Worm (Caenorhabditis elegans) whole organism, midembryonic: ENCODE data around the gene C23H5.11.
"Not testable (repeated sequence)": the region's sequence is repeated elsewhere in the genome, so short reads cannot be mapped to it uniquely, and the experiment has no call there.

Experiments
- T22C8.4 ChIP-seq: fragments of 200-800 bp; sonication (Bioruptor generic); IDR thresholded peaks from 2 replicates; pipeline ENCODE4 v1.3.6; 2022; ENCODE audit warnings: missing genetic modification characterization, missing compliant biosample characterization
- cog-1 ChIP-seq: sonication (generic microtip); optimal IDR thresholded peaks from 2 replicates; lab custom pipeline; 2016; ENCODE audit warnings: missing genetic modification characterization, missing compliant biosample characterization
- flt-1 ChIP-seq: fragments of 200-800 bp; sonication (Bioruptor generic); IDR thresholded peaks from 2 replicates; pipeline ENCODE4 v1.3.6; 2022; ENCODE audit warnings: missing genetic modification characterization, missing compliant biosample characterization
- klf-2 ChIP-seq: fragments of 200-800 bp; sonication (Bioruptor generic); conservative IDR thresholded peaks from 2 replicates; pipeline ENCODE4 v1.3.6; 2022; ENCODE audit warnings: missing genetic modification reagents, missing genetic modification characterization, missing compliant biosample characterization
- med-1 ChIP-seq: sonication (generic microtip); optimal IDR thresholded peaks from 2 replicates; lab custom pipeline; 2017; ENCODE audit warnings: missing genetic modification characterization, mild to moderate bottlenecking, missing compliant biosample characterization, antibody characterized with exemption, missing genetic modification reagents; ENCODE audit not compliant: insufficient read depth
- ref-1 ChIP-seq: fragments of 200-800 bp; sonication (Bioruptor generic); conservative IDR thresholded peaks from 2 replicates; pipeline ENCODE4 v1.3.6; 2022; ENCODE audit warnings: missing genetic modification reagents, missing genetic modification characterization, missing compliant biosample characterization
- tab-1 ChIP-seq: fragments of 200-800 bp; sonication (Bioruptor generic); IDR thresholded peaks from 2 replicates; pipeline ENCODE4 v1.3.6; 2022; ENCODE audit warnings: missing genetic modification characterization, missing compliant biosample characterization
- ztf-23 ChIP-seq: fragments of 200-800 bp; sonication (Bioruptor generic); IDR thresholded peaks from 2 replicates; pipeline ENCODE4 v1.3.6; 2022; ENCODE audit warnings: missing genetic modification reagents, missing genetic modification characterization, missing compliant biosample characterization
- ztf-29 ChIP-seq: fragments of 200-800 bp; sonication (Bioruptor generic); IDR thresholded peaks from 2 replicates; pipeline ENCODE4 v1.3.6; 2022; ENCODE audit warnings: missing genetic modification reagents, missing genetic modification characterization, missing compliant biosample characterization

The C23H5.11 gene

DNA sequence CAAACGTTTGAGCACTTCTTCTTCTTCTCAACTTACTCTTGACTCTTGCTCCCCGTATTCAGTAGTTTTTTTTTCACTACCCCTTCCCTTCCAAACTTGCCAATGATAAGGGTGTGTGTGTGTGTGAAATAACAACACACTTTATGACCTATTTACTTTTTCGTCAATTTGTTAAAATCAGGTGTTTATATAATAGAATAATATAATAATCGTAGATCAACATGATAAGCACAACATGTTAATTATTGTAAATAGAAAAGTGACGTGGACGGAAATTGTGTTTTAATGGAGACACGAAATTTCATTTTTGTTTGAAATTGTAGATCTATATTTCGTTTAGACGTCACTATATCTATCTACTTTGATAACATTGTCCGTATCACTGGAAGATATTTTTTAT, 19.3 kb downstream of the C23H5.11 start:
- no peak for TF ChIP-seq ref-1
- TF ChIP-seq klf-2 (GFP tag; lab: Robert Waterston, UW), result no peak
- TF ChIP-seq med-1 (GFP tag; lab: Kevin White, UChicago), result no peak
- TF ChIP-seq tab-1 (GFP tag; lab: Robert Waterston, UW), result no peak
- no peak for TF ChIP-seq T22C8.4 (GFP tag; lab: Robert Waterston, UW)
- TF ChIP-seq cog-1 (tag; lab: Kevin White, UChicago), result no peak
- no peak for TF ChIP-seq ztf-29
- no peak for TF ChIP-seq ztf-23 (GFP tag; lab: Robert Waterston, UW)
- no peak for TF ChIP-seq flt-1 (GFP tag; lab: Robert Waterston, UW)

DNA sequence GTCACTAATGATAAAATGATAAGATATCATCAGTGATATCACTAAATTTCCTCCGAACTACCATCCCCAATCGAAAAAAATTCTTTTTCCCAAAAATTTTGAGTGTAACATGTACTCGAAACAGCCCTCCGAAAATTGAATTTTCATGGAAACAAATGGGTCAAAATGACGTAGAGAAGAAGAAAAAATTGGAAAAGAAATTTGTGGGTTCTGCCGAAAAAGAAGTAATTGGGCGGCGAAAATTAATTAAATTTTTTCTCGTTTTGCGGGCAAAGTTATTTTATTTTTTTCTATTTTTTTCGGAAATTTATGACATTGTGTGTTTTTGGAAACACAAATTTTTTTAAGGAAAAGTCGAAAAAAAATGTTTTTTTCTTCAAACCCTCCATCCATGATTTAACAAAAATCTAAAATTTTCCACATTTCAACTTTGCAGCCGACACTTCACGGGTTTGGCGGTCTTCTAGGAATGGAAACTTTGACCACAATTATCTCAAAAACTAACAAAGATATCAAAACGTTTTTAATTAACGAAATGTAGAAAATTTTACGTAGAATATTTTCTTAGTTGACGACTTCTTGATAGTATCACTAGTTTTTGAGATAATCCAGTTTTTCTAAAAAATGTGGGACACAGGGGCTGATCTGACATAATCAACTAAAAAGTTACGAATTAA, 22.4 kb downstream of the C23H5.11 start:
- no peak for TF ChIP-seq cog-1 (tag; lab: Kevin White, UChicago)
- no peak for TF ChIP-seq flt-1 (GFP tag; lab: Robert Waterston, UW)

DNA sequence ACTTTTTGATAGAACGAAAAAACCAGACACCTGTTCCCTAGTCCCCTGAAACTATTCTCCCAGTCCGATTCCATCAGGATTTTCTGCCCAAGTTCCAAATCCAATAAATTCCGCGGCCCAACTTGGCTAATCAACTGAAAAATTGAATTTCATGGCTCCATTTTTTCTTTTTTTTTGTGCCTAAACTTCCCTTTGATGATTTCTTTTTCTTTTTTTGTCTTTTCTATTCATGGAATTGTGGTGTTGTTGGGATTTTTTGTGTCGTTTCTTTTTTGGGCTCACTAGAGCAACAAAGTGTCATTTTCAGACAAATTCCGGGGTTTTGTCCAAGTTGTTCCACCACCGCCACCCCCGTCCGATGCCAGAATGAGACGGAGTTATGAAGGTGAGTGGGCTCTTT, 33.8 kb downstream of the C23H5.11 start, which contains the start of gene arrd-26:
Gene arrd-26, plus strand, starts transcription at position 301 of the 400 bp plus-strand sequence.
- TF ChIP-seq ref-1 (no peak), med-1 (GFP tag; lab: Kevin White, UChicago) (no peak), flt-1 (GFP tag; lab: Robert Waterston, UW) (no peak), cog-1 (tag; lab: Kevin White, UChicago) (no peak), T22C8.4 (GFP tag; lab: Robert Waterston, UW) (no peak), ztf-29 (no peak), tab-1 (GFP tag; lab: Robert Waterston, UW) (no peak)

DNA sequence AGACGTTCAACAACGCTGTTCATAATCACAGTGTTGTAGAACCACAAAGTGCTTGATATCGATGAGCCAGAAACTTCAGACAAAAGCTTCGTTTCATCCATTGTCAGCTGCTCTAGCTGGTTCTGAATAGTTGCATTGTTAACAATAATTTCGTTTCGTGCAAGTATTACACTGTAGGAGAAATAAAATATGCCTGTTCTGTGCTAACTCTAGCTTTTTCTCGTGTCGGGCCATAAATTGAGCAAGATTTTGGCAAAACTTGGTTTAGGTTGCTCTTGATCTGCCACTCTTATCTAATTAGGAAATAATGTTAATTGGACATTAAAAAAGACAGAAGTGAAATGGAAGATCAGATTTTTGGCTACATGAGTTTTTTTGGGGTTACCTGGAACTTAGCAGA, 40.7 kb downstream of the C23H5.11 start, which contains the start of gene R05C11.2:
Gene R05C11.2, minus strand, starts transcription at position 101 of the 400 bp plus-strand sequence.
- no peak for TF ChIP-seq med-1 (GFP tag; lab: Kevin White, UChicago)
- TF ChIP-seq cog-1 (tag; lab: Kevin White, UChicago), result no peak

DNA sequence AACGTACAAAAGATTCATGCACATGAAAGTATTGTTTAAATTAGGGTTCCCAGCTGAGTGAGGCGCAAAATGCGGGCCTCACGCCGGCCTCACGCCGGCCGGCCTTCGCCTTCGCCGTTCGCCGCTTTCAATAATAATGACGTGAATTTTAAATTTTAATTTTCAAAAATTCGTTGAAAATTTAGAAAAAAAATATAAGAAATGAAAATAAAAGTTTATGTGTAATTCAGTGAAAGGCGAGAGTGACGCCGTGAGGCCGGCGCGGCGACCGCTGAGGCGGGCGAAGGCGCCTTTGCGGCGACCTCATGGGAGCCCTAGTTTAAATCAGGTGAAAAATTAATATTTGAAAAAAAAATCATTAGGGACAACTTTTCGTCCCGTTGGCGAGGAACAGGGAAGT, 42.2 kb downstream of the C23H5.11 start:
- TF ChIP-seq ztf-23 (GFP tag; lab: Robert Waterston, UW), result no peak
- no peak for TF ChIP-seq ref-1
- no peak for TF ChIP-seq klf-2 (GFP tag; lab: Robert Waterston, UW)
- no peak for TF ChIP-seq med-1 (GFP tag; lab: Kevin White, UChicago)

DNA sequence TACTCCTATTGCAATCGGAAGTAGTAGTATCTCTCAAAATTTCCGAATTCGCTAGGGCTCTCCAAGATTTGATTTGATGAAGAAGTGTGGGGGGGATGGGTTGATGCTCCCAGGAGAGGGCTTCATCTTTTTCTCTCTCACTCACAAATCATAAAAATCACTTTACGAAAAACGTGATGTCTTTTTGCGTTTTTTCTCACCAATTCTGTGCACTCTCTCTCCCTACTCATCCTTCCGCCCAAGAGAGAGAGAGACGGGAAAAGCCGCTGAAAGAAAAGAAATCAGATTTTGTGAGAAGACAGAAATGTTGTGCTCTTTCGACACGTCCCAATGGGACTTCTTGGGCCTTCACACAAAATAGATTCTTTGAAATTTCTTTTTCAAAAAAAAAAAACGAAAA, 46.1 kb downstream of the C23H5.11 start:
- TF ChIP-seq med-1 (GFP tag; lab: Kevin White, UChicago) (no peak), ztf-29 (no peak), T22C8.4 (GFP tag; lab: Robert Waterston, UW) (no peak), ztf-23 (GFP tag; lab: Robert Waterston, UW) (no peak), flt-1 (GFP tag; lab: Robert Waterston, UW) (no peak), klf-2 (GFP tag; lab: Robert Waterston, UW) (no peak), tab-1 (GFP tag; lab: Robert Waterston, UW) (no peak), ref-1 (no peak), cog-1 (tag; lab: Kevin White, UChicago) (no peak)

DNA sequence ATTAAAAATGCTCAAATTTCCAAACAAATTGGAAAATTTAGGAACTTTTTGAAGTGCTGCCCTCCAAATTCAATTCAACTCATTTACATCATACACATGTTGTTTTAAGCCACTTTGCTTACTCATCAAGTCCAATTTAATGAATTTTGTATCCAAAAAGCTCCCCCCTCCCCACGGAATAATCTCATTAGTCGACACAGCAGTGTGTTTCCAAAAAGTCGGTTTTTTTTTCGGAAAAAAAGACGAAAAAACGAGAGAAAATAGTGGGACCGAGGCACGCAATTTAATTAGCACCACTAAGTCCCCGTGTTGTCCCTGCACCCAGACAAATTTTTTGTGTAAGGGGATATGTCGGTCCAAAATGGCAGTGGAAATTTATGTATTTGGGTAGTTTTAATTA, 47.3 kb downstream of the C23H5.11 start:
- TF ChIP-seq T22C8.4 (GFP tag; lab: Robert Waterston, UW) (no peak), tab-1 (GFP tag; lab: Robert Waterston, UW) (no peak), ztf-23 (GFP tag; lab: Robert Waterston, UW) (no peak), med-1 (GFP tag; lab: Kevin White, UChicago) (no peak), klf-2 (GFP tag; lab: Robert Waterston, UW) (no peak), ref-1 (no peak), ztf-29 (no peak), flt-1 (GFP tag; lab: Robert Waterston, UW) (no peak), cog-1 (tag; lab: Kevin White, UChicago) (no peak)

DNA sequence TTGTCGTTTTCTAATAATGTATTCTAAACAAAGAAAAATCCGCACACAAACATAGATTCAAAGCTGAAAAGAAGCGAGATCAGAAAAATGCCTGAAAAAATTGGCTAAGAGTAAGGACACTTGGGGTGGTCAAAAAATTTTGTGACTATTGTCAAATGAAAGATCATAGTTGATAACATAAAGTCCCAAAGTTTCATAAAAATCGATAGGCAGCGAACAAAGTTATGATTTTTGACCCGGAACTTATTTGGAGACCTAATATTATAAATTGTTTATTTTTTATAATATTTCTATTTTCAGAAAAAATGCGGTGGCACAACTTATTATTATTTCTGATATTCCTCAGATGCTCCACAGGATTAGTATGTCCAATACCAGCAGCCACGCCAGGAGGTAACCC, 48.5 kb downstream of the C23H5.11 start, which contains the start of gene R05C11.4:
Gene R05C11.4, plus strand, starts transcription at position 301 of the 400 bp plus-strand sequence.
- TF ChIP-seq ztf-29; ztf-23 (GFP tag; lab: Robert Waterston, UW); ref-1: not testable (repeated sequence)

DNA sequence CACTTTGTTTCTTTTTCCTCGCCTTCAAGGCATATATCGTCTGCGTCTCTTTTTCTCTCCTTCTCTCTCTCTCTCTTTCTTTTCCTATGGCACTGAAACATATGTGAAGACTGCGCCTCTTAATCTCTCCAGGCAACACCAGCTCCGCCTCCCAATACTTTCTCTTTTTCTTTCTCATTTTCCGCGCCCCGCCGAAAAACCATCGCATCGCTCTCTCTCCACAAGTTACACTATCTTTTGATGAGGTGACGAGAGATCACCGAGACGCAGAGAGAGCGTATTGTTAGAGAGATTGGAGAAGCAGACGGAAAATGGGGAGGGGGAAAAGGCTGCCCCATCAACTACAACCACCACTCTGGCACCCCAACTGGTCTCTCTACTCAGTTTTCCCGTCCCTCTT, 50.8 kb downstream of the C23H5.11 start:
- 0 out of 2 replicates have a peak, but pooled peaks have one; percentile 22 for TF ChIP-seq flt-1 (GFP tag; lab: Robert Waterston, UW)
- TF ChIP-seq cog-1 (tag; lab: Kevin White, UChicago), result peak; percentile 81
- TF ChIP-seq ref-1, result no peak
